Fruit fly (Drosophila melanogaster): ENCODE measurements around the gene CG31715.

CG31715 gene

dm6 chr2L:10356508-10356907 lies 15.1 kb downstream of the CG31715 start, which contains the start of the genes CtsL4 and ClpP (continued):
- TF ChIP-seq insv (GFP tag; optimal IDR thresholded peaks at IDR 0.05), result peak in 1 of 2 experiments; percentile 9
- TF ChIP-seq ase (GFP tag; IDR thresholded peaks at IDR 0.05), result peak; percentile 26; the same call in 1 of the 3 replicates
- peak; percentile 55 for TF ChIP-seq CG2712 (tag; optimal IDR thresholded peaks at IDR 0.05)
- TF ChIP-seq CG18262 (tag; optimal IDR thresholded peaks at IDR 0.05), result peak; percentile 57
- TF ChIP-seq CHES-1-like (GFP tag; optimal IDR thresholded peaks at IDR 0.05), result peak; percentile 46
- peak; percentile 13 for TF ChIP-seq chn (GFP tag; optimal IDR thresholded peaks at IDR 0.05)
- peak; percentile 3 for TF ChIP-seq CG34376 (GFP tag; optimal IDR thresholded peaks at IDR 0.05)
- TF ChIP-seq CG2116 (GFP tag; optimal IDR thresholded peaks at IDR 0.05), result peak; percentile 65
- no peak for TF ChIP-seq CG3163 (GFP tag; optimal IDR thresholded peaks at IDR 0.05)
- peak; percentile 1 for TF ChIP-seq CG12942 (GFP tag; optimal IDR thresholded peaks at IDR 0.05)
- peak; percentile 50 for TF ChIP-seq Dip3 (GFP tag; optimal IDR thresholded peaks at IDR 0.05)
- TF ChIP-seq H15 (GFP tag; IDR thresholded peaks at IDR 0.05), result no peak
- TF ChIP-seq Nf-YB (GFP tag; optimal IDR thresholded peaks at IDR 0.05), result peak; percentile 51
- TF ChIP-seq CG14965 (GFP tag; optimal IDR thresholded peaks at IDR 0.05; ENCODE audit: borderline replicate concordance), result no peak
- no peak for TF ChIP-seq ash1 (GFP tag; optimal IDR thresholded peaks at IDR 0.05)
- TF ChIP-seq CG13775 (GFP tag; optimal IDR thresholded peaks at IDR 0.05), result peak; percentile 37
- TF ChIP-seq CG10267 (tag; optimal IDR thresholded peaks at IDR 0.05), result peak; percentile 32
- peak; percentile 37 for TF ChIP-seq Ada2b (GFP tag; IDR thresholded peaks at IDR 0.05)
- TF ChIP-seq Hr39 (optimal IDR thresholded peaks at IDR 0.05), result no peak
- TF ChIP-seq CG11398 (GFP tag; optimal IDR thresholded peaks at IDR 0.05), result no peak
- TF ChIP-seq zfh2 (GFP tag; optimal IDR thresholded peaks at IDR 0.05), result peak; percentile 33
- TF ChIP-seq wek (GFP tag; optimal IDR thresholded peaks at IDR 0.05), result peak; percentile 97
- no peak for TF ChIP-seq CG10321 (GFP tag; IDR thresholded peaks at IDR 0.05)
- TF ChIP-seq sens-2 (GFP tag; IDR thresholded peaks at IDR 0.05), result no peak; the same call in 1 of the 2 replicates
- peak; percentile 74 for TF ChIP-seq vvl (GFP tag; IDR thresholded peaks at IDR 0.05)
- TF ChIP-seq vfl (GFP tag; optimal IDR thresholded peaks at IDR 0.05), result peak; percentile 43
- peak; percentile 39 for TF ChIP-seq CG17385 (GFP tag; optimal IDR thresholded peaks at IDR 0.05)
- TF ChIP-seq CG17361 (GFP tag; IDR thresholded peaks at IDR 0.05), result peak; percentile 76; the same call in 2 of the 3 replicates
- TF ChIP-seq Ptx1 (GFP tag; IDR thresholded peaks at IDR 0.05), result peak; percentile 60
- TF ChIP-seq CG8089 (GFP tag; optimal IDR thresholded peaks at IDR 0.05), result peak; percentile 17
- 0 out of 2 replicates have a peak, but pooled peaks have one; percentile 27 for TF ChIP-seq CG17328 (GFP tag; IDR thresholded peaks at IDR 0.05)
- TF ChIP-seq HmgD (GFP tag; optimal IDR thresholded peaks at IDR 0.05), result peak; percentile 57
- TF ChIP-seq CG12659 (GFP tag; optimal IDR thresholded peaks at IDR 0.05), result peak; percentile 76
- peak; percentile 100 for TF ChIP-seq CG1603 (tag; optimal IDR thresholded peaks at IDR 0.05)
- TF ChIP-seq Sry-β (GFP tag; optimal IDR thresholded peaks at IDR 0.05), result peak; percentile 21
- TF ChIP-seq Hey (tag; optimal IDR thresholded peaks at IDR 0.05), result no peak
- TF ChIP-seq stwl (tag; optimal IDR thresholded peaks at IDR 0.05), result no peak
- TF ChIP-seq dati (GFP tag; IDR thresholded peaks at IDR 0.05), result no peak
- TF ChIP-seq Xrp1 (GFP tag; IDR thresholded peaks at IDR 0.05), result peak; percentile 33; the same call in 1 of the 2 replicates
- TF ChIP-seq CG4424 (GFP tag; optimal IDR thresholded peaks at IDR 0.05), result peak; percentile 35
- peak; percentile 4 for TF ChIP-seq Camta (GFP tag; optimal IDR thresholded peaks at IDR 0.05)
- no peak for TF ChIP-seq CG3838 (GFP tag; optimal IDR thresholded peaks at IDR 0.05)
- no peak for TF ChIP-seq Dref (GFP tag; IDR thresholded peaks at IDR 0.05)
- peak; percentile 64 for TF ChIP-seq CG2120 (GFP tag; optimal IDR thresholded peaks at IDR 0.05)
- TF ChIP-seq CG12299 (tag; optimal IDR thresholded peaks at IDR 0.05), result peak; percentile 39
- peak; percentile 60 for TF ChIP-seq phol (tag; optimal IDR thresholded peaks at IDR 0.05)
- TF ChIP-seq prd (optimal IDR thresholded peaks at IDR 0.05), result no peak
- TF ChIP-seq prd (GFP tag; IDR thresholded peaks at IDR 0.05), result peak; percentile 67; the same call in 2 of the 3 replicates
- no peak for TF ChIP-seq CG31388 (GFP tag; optimal IDR thresholded peaks at IDR 0.05)
- no peak for TF ChIP-seq CTCF (GFP tag; optimal IDR thresholded peaks at IDR 0.05)
- TF ChIP-seq CG11723 (GFP tag; optimal IDR thresholded peaks at IDR 0.05), result peak; percentile 99
- peak; percentile 35 for TF ChIP-seq shn (GFP tag; optimal IDR thresholded peaks at IDR 0.05)
- peak; percentile 72 for TF ChIP-seq pzg (GFP tag; optimal IDR thresholded peaks at IDR 0.05)
